Fruit fly (Drosophila melanogaster) whole organism, larva: ENCODE measurements around the gene CG14106.

Experiments
- noc ChIP-seq: fragments of 200-800 bp; sonication (Bioruptor generic); optimal IDR thresholded peaks from 3 replicates; lab custom pipeline; 2019; ENCODE audit warnings: missing biosample characterization, mild to moderate bottlenecking, missing genetic modification characterization, moderate library complexity

Gene CG14106

DNA sequence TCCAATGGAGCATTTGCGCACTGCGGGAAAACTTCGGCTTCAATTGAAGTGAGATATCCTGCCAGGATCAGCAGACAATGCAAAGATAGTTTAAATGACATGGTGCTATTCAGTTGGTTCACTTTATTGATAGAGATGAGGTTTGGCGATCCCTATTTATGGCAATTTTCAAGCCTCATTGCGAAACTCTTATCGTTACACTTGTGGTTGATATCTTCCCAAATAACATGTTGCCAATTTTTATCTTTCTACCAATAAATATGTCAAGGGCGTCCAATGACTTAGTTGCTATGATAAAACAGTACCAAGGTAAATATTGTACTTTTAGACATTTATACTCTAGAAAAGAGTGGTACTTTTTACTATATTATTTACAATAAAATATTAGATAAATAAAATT is 1.4 kb downstream of the CG14106 start, which contains the start of gene CG33263:
Gene CG33263 (minus strand): TSS at position 101 of the 400 bp plus-strand sequence.
- TF ChIP-seq noc (tag; lab: Kevin White, UChicago) = no peak

DNA sequence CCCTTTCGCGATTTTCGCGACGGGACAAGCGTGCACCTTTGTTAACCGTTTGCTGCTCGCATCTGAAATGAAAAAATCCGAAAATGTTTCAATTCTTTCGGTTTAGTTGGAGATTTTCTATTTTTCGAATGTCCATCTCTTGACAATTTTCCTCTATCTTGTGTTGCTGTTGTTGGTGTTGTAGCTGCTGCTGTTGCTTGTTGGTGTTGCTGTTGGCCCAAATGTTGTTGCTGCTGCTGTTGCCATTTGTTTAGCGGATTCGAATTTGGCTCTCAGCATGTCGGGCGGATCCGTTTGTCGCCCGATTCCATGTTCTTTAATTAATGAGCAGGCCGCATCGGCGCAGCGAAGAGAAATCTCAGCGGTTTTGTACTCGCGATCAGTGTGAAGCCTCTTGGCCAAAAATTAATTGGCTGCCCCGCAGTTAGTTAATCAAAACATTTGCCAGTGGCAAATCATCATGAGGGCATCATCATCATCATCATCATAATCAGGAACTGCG is 3.1 kb downstream of the CG14106 start, which contains the start of gene CG32121:
Gene CG32121 (minus strand): TSS at position 51 of the 502 bp plus-strand sequence.
- no peak for TF ChIP-seq noc (tag; lab: Kevin White, UChicago)

DNA sequence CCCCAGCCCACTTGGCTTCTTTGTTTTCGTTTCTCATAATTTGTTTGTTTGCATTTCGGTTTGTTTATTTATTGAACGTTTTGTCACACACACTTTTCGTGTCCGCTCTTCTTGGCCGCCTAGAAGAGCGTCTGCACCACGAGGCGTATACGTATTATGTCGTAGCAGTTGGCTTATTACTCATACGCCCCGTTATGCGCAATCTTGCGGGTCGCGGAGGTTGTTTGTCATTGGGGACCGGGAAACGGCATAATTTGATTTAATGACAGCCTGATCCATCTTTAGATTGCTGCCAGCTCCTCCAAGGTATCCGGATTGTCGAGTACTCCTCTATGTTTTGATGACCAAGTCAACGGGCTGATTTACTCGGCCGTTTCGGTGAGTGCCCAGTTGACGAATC is 5.3 kb downstream of the CG14106 start:
- TF ChIP-seq noc (tag; lab: Kevin White, UChicago) = no peak

DNA sequence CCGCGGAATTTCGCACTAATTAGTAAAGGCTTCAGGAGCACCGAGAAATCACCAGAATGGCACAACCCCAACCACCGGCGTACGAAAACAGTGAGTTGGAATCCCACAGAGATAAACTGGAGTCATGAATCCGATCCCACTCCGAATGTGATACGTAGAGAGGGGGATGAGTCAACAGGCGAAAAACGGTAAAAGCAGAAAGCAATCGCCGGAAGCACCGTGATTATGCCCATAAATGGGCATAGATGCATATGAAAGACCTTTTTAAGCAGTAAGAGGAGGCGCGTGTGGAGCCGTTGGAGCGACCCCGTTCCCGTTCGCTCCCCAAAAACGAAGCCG is 12.6 kb downstream of the CG14106 start:
- TF ChIP-seq noc (tag; lab: Kevin White, UChicago) = no peak

DNA sequence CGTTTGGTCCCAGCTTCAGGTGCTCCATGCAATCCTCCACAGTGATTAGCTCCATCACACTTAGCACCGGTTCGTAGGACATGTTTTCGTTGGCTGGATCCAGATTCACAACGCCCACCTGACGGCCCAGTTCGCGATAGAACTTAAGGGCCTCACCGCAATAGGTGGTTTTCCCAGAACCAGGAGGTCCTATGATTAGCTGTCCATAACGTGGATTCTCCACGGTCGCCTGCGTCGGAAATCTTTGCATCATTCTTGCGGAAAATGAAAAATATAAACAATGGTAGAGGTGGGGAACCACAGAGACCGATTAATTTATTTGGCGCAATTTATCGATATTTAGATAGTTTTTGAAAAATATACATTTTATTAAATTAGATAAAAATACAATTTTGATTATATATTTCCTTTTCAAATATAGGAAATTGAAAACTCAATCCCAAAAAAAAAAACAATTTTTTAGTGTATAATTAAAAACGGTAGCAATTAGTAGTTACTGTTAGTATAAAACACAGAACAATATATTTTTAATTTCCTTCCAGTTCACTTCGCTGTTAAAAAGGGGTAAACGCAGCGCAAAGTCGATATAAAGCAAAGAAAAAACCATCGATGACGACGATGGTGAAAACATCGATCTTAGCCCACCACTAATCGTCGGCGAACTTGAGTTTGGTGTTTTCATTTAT is 13.1 kb downstream of the CG14106 start, which contains the start of the genes CG10222 and flr:
Gene CG10222 (minus strand): TSS at position 254 of the 686 bp plus-strand sequence.
Gene flr (plus strand): TSS at position 644 of the 686 bp plus-strand sequence.
- TF ChIP-seq noc (tag; lab: Kevin White, UChicago) = no peak

DNA sequence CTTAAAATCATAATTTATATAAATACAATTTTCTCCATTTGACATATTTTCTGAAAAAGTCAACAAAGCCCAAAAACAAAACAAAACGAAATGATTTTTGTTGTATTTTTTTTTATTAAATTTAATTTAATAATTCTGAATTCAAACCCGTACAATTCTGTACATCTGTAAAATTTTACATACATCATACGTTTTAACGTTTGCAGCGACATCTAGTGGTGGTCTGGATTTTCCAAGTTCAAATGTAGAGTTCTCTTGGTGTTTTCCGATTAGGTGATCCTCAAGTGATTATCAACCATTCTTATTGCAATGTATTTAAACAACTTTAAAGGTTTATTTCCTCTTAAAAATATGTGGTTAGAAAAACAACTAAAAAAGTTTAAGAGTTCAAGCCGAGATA is 14.5 kb downstream of the CG14106 start:
- no peak for TF ChIP-seq noc (tag; lab: Kevin White, UChicago)

DNA sequence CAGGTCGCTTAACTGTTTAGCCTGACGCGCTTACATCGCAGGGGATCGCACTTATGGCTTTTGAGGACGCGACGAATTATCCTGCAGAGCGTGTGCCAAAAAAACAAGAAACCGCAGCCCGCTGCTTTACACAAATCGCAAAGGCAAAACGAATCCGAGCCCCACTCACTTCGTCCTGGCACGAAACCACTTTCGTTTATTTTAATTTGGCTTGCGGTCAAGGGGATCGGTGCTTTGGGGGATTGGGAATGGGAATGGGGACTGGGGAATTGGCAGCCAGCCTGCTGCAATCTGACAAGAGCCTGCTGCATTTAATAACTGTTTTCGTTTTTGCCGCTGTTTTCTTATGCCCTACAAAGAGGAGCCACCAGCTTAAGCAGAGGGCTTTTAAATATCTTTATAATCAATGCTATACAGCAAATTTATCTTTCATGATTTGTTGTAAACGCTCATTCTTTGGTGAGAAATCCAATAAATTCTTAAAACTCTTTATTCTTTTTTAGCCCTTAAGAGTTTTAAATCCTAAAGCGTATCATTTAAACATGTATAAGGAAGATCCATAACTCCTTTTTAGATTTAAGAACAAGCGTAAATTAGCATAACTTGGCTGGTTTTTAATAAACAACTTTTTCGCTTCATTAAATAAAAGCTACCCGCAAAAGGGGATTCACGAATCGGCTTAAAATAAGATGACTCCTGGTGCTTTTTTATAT is 15.5 kb downstream of the CG14106 start:
- TF ChIP-seq noc (tag; lab: Kevin White, UChicago) = no peak

DNA sequence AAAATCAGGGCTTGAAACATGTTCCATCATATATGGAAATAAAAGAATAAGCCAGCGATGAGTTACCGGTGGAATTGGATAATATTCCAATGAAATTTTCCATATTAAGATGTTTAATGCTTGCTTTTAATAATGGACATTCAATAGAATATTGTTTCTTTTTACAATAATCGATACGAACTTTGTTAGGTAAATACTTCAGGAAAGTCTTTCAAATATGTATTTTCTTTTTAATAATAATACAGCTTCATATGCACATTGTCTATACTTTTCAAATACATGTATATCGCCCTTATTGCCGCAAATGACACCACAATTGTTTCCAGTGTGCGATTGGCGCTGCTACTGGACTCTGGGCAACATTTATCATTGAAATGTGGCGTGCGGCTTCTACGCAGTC is 18.6 kb downstream of the CG14106 start:
- TF ChIP-seq noc (tag; lab: Kevin White, UChicago) = no peak

DNA sequence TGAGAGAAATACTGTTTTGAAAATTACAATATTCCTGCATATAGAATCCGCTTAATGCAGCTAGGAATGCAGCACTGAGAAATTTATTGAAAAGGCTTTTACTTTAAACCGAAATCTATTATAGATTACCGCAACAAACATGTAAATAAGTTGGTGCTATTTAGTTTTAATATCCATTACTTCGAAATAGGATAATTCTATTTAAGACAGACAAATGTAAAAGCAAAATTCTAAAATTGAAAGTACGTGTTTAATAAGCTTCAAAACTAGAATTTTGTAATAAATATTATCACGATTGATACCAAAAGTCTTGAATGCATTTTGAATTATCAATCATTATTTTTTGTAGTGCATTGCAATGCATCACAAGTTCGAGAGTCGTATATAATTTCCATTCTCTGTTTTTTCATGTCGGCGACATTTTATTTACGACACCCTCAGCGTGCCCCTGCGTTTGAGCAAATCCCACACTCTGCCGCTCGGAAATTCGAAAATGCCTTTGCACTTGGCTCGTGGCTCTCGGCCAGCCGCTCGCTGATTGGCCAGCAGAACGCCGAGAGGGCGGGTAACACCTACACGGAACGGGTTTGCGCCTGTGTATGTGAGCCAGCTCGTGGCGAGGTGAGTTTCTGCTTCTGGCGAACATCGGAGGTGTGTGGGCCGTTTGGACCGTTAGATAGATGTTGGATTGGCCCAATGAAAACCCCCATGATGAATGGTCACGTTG is 22.2 kb downstream of the CG14106 start:
- no peak for TF ChIP-seq noc (tag; lab: Kevin White, UChicago)

DNA sequence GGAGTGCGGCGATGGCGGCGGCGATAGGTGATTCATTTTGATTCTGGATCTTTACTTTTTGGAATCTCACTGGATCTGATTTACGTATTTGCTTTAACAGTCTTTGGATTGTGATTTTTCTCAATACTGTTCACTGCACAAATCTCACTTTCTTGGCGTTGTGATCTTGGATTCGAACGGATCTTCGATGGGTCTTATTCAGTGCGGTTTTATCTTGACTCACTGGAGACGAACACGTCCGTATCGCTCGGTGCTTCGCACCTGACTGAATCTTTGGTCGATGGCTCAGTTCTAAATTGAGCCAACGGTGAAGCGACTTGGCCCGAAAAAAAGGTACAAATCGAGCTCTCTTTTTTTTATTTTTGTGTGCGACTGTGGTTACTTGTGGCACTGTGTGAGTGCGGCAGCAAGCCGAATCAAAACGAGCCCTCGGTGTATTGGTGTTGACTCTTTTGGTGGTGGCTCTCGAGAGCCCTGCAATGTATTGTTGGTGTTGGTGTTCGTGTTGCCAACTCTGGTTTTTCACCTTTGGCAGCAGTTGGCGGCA is 24.5 kb downstream of the CG14106 start, which contains the start of gene sens:
Gene sens (minus strand): TSS at position 254 of the 547 bp plus-strand sequence.
- TF ChIP-seq noc (tag; lab: Kevin White, UChicago) = no peak

DNA sequence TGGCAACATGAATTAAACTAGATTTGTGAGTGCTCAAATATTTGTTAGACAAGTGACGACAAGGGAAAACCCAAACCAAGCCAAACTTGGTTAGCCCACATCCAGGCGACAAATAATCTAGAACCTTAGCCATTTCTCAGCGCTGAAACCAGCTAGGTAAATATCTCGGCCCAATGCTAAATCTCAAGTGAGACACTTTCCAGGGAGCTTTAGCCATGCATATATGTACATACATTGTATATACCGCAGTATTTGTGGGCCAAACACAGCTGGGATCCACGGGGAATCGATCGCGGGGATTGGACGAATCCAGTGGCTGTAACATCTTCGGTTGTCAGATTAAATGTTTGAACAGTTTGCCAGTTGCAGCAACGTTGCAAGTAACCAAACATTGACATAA is 27.8 kb downstream of the CG14106 start:
- no peak for TF ChIP-seq noc (tag; lab: Kevin White, UChicago)

DNA sequence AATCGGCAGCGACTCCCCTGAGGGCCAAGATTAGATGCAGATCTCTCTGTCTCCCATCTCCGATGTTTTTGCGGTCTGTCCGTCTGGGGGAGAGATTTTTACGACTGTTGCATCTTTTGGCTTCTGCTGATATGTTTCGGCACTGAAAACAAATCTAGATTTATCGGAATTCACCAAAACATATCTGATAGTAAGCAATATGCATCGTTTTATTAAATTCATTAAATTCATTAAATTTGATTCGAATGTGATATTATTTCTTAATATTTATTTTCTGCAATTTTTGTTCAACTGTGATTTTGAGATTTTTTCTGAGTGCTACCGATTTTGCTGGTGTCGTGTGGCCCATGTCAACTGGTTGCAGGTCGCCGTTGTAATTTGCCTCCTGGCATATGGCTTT is 31.9 kb downstream of the CG14106 start:
- no peak for TF ChIP-seq noc (tag; lab: Kevin White, UChicago)

DNA sequence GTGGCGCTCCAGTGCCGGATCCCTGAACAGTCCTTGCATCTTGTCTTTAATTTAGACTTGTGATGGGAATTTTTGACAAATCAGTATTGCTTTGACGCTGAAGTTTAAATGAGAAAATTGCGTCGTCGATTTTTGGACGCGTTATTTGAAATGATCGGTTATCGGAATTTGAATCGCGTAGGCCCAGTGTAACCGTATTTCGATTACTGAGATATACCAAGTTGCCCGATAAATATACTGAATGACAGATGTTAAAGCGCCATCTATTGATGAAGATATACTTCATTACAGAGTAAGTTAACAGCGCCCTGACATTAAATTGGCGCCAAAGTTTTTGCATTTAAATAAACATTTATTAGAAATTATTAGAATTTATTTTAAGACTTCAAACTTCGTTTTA is 35.6 kb downstream of the CG14106 start, which contains the start of gene Poc1:
Gene Poc1 (minus strand): TSS at position 173 of the 400 bp plus-strand sequence.
- TF ChIP-seq noc (tag; lab: Kevin White, UChicago) = no peak

DNA sequence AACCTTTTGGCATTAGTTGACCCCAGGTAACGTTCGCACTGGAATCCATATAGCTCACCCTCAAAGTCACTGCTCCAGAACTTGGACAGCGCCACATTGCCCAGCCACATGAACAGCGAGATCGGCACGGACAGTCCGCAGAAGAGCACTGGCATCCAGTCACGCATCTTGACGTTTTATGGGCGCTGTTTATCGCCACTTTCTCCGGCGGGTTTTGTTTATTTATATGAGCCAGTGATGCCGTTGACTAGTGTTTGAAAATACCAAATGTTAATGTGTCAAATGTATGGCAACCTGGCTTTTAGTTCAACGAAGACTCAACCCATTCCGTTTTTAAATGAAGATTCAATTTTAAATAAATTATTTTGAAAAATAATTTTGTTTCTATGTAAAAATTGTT is 37.9 kb downstream of the CG14106 start, which contains the start of gene CG10171:
Gene CG10171 (minus strand): TSS at position 300 of the 400 bp plus-strand sequence.
- no peak for TF ChIP-seq noc (tag; lab: Kevin White, UChicago)

DNA sequence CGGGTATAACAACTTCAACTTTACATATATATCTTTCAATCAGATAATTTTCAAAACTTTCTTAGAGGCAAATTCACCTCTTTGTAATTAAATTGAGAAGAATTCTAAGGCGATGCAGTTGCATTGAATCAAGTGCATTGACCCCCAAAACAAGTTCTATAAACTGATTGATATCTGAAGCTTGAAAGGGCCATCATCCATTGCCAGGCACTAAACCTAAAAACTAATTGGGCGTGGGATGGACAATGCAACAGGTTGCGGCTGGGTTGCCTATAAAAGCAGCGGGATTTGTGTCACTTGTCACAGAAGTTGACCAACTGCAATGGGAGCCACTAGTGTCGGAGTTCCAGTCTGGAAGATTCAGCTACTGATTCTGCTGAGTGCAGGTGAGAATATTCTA is 41.0 kb downstream of the CG14106 start, which contains the start of gene CG14110:
Gene CG14110 (plus strand): TSS at position 301 of the 400 bp plus-strand sequence.
- TF ChIP-seq noc (tag; lab: Kevin White, UChicago) = no peak
